Fruit fly (Drosophila melanogaster): Measurements from ENCODE around the gene beta-Spec.

The beta-Spec gene

DNA sequence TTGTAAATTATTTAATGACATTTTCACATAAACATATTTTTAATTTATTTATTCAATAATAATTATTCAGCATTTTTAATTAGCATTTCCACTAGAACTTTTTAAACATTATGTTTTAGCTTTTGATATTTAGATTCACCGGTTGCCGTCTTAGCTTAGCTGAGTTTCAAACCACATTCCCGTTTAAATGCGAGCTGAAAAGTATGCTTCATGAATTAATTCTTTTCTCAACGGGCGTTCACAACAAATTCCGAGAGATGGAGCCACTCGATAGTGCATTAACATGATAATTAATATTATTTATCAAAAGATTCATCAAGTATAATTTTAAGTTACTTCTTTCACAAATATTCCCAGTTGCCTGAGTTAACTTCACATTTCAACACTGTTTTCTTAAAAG lies 38.5 kb downstream of the beta-Spec start (continued):
- no peak for TF ChIP-seq jumu (GFP tag; optimal IDR thresholded peaks at IDR 0.05)
- TF ChIP-seq Lhr (GFP tag; optimal IDR thresholded peaks at IDR 0.05): peak; percentile 29
- no peak for TF ChIP-seq D19A (tag; optimal IDR thresholded peaks at IDR 0.05)
- no peak for TF ChIP-seq CG33213 (GFP tag; optimal IDR thresholded peaks at IDR 0.05)
- no peak for TF ChIP-seq Fer2 (tag; optimal IDR thresholded peaks at IDR 0.05)
- TF ChIP-seq Nf-YB (GFP tag; optimal IDR thresholded peaks at IDR 0.05): no peak
- no peak for TF ChIP-seq ci (GFP tag; IDR thresholded peaks at IDR 0.05)
- no peak for TF ChIP-seq Abd-B (GFP tag; optimal IDR thresholded peaks at IDR 0.05)
- TF ChIP-seq Ada2b (GFP tag; IDR thresholded peaks at IDR 0.05): no peak
- TF ChIP-seq CG2875 (GFP tag; optimal IDR thresholded peaks at IDR 0.05): no peak
- no peak for TF ChIP-seq Adf1 (GFP tag; IDR thresholded peaks at IDR 0.05)
- no peak for TF ChIP-seq org-1 (GFP tag; optimal IDR thresholded peaks at IDR 0.05)
- no peak for TF ChIP-seq CG9727 (GFP tag; optimal IDR thresholded peaks at IDR 0.05)
- TF ChIP-seq Xbp1 (GFP tag; optimal IDR thresholded peaks at IDR 0.05): no peak
- no peak for TF ChIP-seq crol (GFP tag; IDR thresholded peaks at IDR 0.05)
- TF ChIP-seq CG15514 (GFP tag; optimal IDR thresholded peaks at IDR 0.05): no peak
- TF ChIP-seq hb (GFP tag; IDR thresholded peaks at IDR 0.05; ENCODE audit: partially characterized antibody): no peak
- no peak for TF ChIP-seq Drgx (GFP tag; IDR thresholded peaks at IDR 0.05)
- no peak for TF ChIP-seq CG18599 (GFP tag; optimal IDR thresholded peaks at IDR 0.05)
- TF ChIP-seq pita (GFP tag; optimal IDR thresholded peaks at IDR 0.05): peak; percentile 74
- TF ChIP-seq CG10147 (GFP tag; optimal IDR thresholded peaks at IDR 0.05): no peak
- TF ChIP-seq usp (GFP tag; optimal IDR thresholded peaks at IDR 0.05): no peak
- TF ChIP-seq Ravus (GFP tag; IDR thresholded peaks at IDR 0.05): no peak
- TF ChIP-seq Dfd (GFP tag; optimal IDR thresholded peaks at IDR 0.05): no peak
- TF ChIP-seq CG15601 (tag; optimal IDR thresholded peaks at IDR 0.05): peak; percentile 3

DNA sequence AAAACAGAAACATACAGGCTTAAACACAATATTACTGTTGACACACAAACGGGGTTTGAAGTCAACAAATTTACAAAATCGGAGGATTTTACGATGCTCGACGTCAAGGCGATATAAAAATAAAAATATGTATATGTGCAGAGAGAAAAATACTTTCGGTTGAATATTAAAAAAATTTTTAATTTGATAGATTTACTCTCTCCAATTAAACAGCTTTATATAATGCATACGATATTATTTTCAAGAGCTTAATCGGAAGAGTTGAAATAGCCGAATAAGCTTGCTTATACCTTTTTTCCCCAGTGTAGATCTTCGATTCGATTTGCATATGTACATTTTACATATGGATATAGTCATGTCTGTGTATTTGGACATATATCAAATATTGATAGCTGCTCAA lies 39.5 kb downstream of the beta-Spec start:
- TF ChIP-seq corto (GFP tag; optimal IDR thresholded peaks at IDR 0.05) (no peak), CG17385 (GFP tag; optimal IDR thresholded peaks at IDR 0.05) (peak; percentile 62), Dad (GFP tag; optimal IDR thresholded peaks at IDR 0.05) (no peak), NFAT (GFP tag; IDR thresholded peaks at IDR 0.05) (peak; percentile 73), CG10431 (GFP tag; optimal IDR thresholded peaks at IDR 0.05) (no peak), CG17568 (GFP tag; optimal IDR thresholded peaks at IDR 0.05) (peak; percentile 32), Sin3A (optimal IDR thresholded peaks at IDR 0.05) (no peak), CG2889 (GFP tag; IDR thresholded peaks at IDR 0.05) (peak; percentile 51; the same call in 1 of the 3 replicates), Stat92E (GFP tag; optimal IDR thresholded peaks at IDR 0.05) (no peak), bbx (GFP tag; IDR thresholded peaks at IDR 0.05; ENCODE audit: partially characterized antibody) (no peak), az2 (GFP tag; optimal IDR thresholded peaks at IDR 0.05) (no peak), wor (GFP tag; IDR thresholded peaks at IDR 0.05) (no peak), CG17328 (GFP tag; IDR thresholded peaks at IDR 0.05) (peak; percentile 53; the same call in 1 of the 2 replicates), B-H1 (GFP tag; IDR thresholded peaks at IDR 0.05) (no peak; the same call in 2 of the 3 replicates), eve (GFP tag; optimal IDR thresholded peaks at IDR 0.05) (no peak), Hmr (GFP tag; optimal IDR thresholded peaks at IDR 0.05) (peak; percentile 66), CG6175 (GFP tag; IDR thresholded peaks at IDR 0.05) (no peak), ERR (GFP tag; optimal IDR thresholded peaks at IDR 0.05) (no peak), CG2202 (tag; optimal IDR thresholded peaks at IDR 0.05) (no peak), row (GFP tag; IDR thresholded peaks at IDR 0.05) (peak; percentile 83), CG6254 (GFP tag; optimal IDR thresholded peaks at IDR 0.05) (no peak), CG7839 (tag; optimal IDR thresholded peaks at IDR 0.05) (peak; percentile 81), Fer2 (tag; optimal IDR thresholded peaks at IDR 0.05) (peak; percentile 24), pum (GFP tag; optimal IDR thresholded peaks at IDR 0.05) (peak; percentile 10), vfl (GFP tag; optimal IDR thresholded peaks at IDR 0.05) (no peak), CG12769 (tag; optimal IDR thresholded peaks at IDR 0.05) (peak; percentile 59), stc (GFP tag; IDR thresholded peaks at IDR 0.05) (peak; percentile 37; the same call in 1 of the 2 replicates), CG4424 (GFP tag; optimal IDR thresholded peaks at IDR 0.05) (peak; percentile 47)
